Fruit fly (Drosophila melanogaster) whole organism, embryonic: Measurements from ENCODE around the gene CG13137.

ENCODE experiments used
- Ada2b ChIP-seq: fragments of 200-800 bp; sonication (Bioruptor generic); IDR thresholded peaks from 2 replicates; pipeline ENCODE4 v1.3.6; 2022; ENCODE audit warnings: missing biosample characterization, missing genetic modification characterization
- B-H2 ChIP-seq: fragments of 200-800 bp; sonication (Bioruptor generic); optimal IDR thresholded peaks from 2 replicates; lab custom pipeline; 2018; ENCODE audit warnings: missing biosample characterization, mild to moderate bottlenecking, missing genetic modification characterization
- Bgb ChIP-seq: fragments of 200-800 bp; sonication (Bioruptor generic); IDR thresholded peaks from 2 replicates; pipeline ENCODE4 v1.3.6; 2022; ENCODE audit warnings: missing biosample characterization, missing genetic modification characterization; ENCODE audit not compliant: partially characterized antibody
- CG10366 ChIP-seq: fragments of 200-800 bp; sonication (Bioruptor generic); IDR thresholded peaks from 2 replicates; pipeline ENCODE4 v1.3.6; 2022; ENCODE audit warnings: missing biosample characterization, missing genetic modification characterization
- CG10462 ChIP-seq: fragments of 200-800 bp; sonication (Bioruptor generic); optimal IDR thresholded peaks from 2 replicates; lab custom pipeline; 2016; ENCODE audit warnings: missing biosample characterization, missing genetic modification characterization
- CG12236 ChIP-seq: fragments of 200-800 bp; sonication (Bioruptor generic); optimal IDR thresholded peaks from 2 replicates; lab custom pipeline; 2016; ENCODE audit warnings: missing biosample characterization, missing genetic modification characterization
- CG12769 ChIP-seq: fragments of 200-800 bp; sonication (Bioruptor generic); optimal IDR thresholded peaks from 2 replicates; lab custom pipeline; 2019; ENCODE audit warnings: missing biosample characterization, mild to moderate bottlenecking, missing genetic modification characterization, moderate library complexity
- CG13624 ChIP-seq: fragments of 200-800 bp; sonication (Bioruptor generic); optimal IDR thresholded peaks from 2 replicates; lab custom pipeline; 2016; ENCODE audit warnings: missing biosample characterization, missing genetic modification characterization
- CG14667 ChIP-seq: fragments of 200-800 bp; sonication (Bioruptor generic); IDR thresholded peaks from 2 replicates; pipeline ENCODE4 v1.3.6; 2022; ENCODE audit warnings: missing biosample characterization, missing genetic modification characterization
- CG16863 ChIP-seq: fragments of 200-800 bp; sonication (Bioruptor generic); optimal IDR thresholded peaks from 3 replicates; lab custom pipeline; 2016; ENCODE audit warnings: missing biosample characterization, missing genetic modification characterization
- CG2202 ChIP-seq: fragments of 200-800 bp; sonication (Bioruptor generic); optimal IDR thresholded peaks from 2 replicates; lab custom pipeline; 2018; ENCODE audit warnings: missing biosample characterization, mild to moderate bottlenecking, missing genetic modification characterization
- CG30431 ChIP-seq: fragments of 200-800 bp; sonication (Bioruptor generic); optimal IDR thresholded peaks from 2 replicates; lab custom pipeline; 2017; ENCODE audit warnings: missing biosample characterization, missing genetic modification characterization
- CG31224 ChIP-seq: fragments of 200-800 bp; sonication (Bioruptor generic); IDR thresholded peaks from 2 replicates; pipeline ENCODE4 v1.3.6; 2022; ENCODE audit warnings: missing biosample characterization, missing genetic modification characterization
- CG31365 ChIP-seq: fragments of 200-800 bp; sonication (Bioruptor generic); optimal IDR thresholded peaks from 2 replicates; lab custom pipeline; 2018; ENCODE audit warnings: missing biosample characterization, mild to moderate bottlenecking, missing genetic modification characterization
- CG31388 ChIP-seq: fragments of 200-800 bp; sonication (Bioruptor generic); optimal IDR thresholded peaks from 2 replicates; lab custom pipeline; 2016; ENCODE audit warnings: missing biosample characterization, missing genetic modification characterization
- CG3995 ChIP-seq: fragments of 200-800 bp; sonication (Bioruptor generic); optimal IDR thresholded peaks from 3 replicates; lab custom pipeline; 2016; ENCODE audit warnings: missing biosample characterization, missing genetic modification characterization
- CG42726 ChIP-seq: fragments of 200-800 bp; sonication (Bioruptor generic); IDR thresholded peaks from 2 replicates; pipeline ENCODE4 v1.3.6; 2022; ENCODE audit warnings: missing biosample characterization, missing genetic modification characterization; ENCODE audit not compliant: partially characterized antibody
- CG4282 ChIP-seq: fragments of 200-800 bp; sonication (Bioruptor generic); optimal IDR thresholded peaks from 2 replicates; lab custom pipeline; 2016; ENCODE audit warnings: missing biosample characterization, missing genetic modification characterization
- CG6854 ChIP-seq: fragments of 200-800 bp; sonication (Bioruptor generic); optimal IDR thresholded peaks from 3 replicates; lab custom pipeline; 2017; ENCODE audit warnings: missing biosample characterization, mild to moderate bottlenecking, missing genetic modification characterization
- CG7987 ChIP-seq: fragments of 200-800 bp; sonication (Bioruptor generic); optimal IDR thresholded peaks from 2 replicates; lab custom pipeline; 2018; ENCODE audit warnings: missing biosample characterization, mild to moderate bottlenecking, missing genetic modification characterization, moderate library complexity
- Dref ChIP-seq: fragments of 200-800 bp; sonication (Bioruptor generic); IDR thresholded peaks from 2 replicates; pipeline ENCODE4 v1.3.6; 2022; ENCODE audit warnings: missing biosample characterization, missing genetic modification characterization
- Gsc ChIP-seq: fragments of 200-800 bp; sonication (Bioruptor generic); IDR thresholded peaks from 2 replicates; pipeline ENCODE4 v1.3.6; 2022; ENCODE audit warnings: missing biosample characterization, missing genetic modification characterization
- Max ChIP-seq: fragments of 200-800 bp; sonication (Bioruptor generic); optimal IDR thresholded peaks from 2 replicates; lab custom pipeline; 2016; ENCODE audit warnings: missing biosample characterization, mild to moderate bottlenecking, missing genetic modification characterization
- NK7.1 ChIP-seq: fragments of 200-800 bp; sonication (Bioruptor generic); optimal IDR thresholded peaks from 3 replicates; lab custom pipeline; 2016; ENCODE audit warnings: missing biosample characterization, missing genetic modification characterization
- Neu2 ChIP-seq: fragments of 200-800 bp; sonication (Bioruptor generic); optimal IDR thresholded peaks from 3 replicates; lab custom pipeline; 2016; ENCODE audit warnings: missing biosample characterization, missing genetic modification characterization, borderline replicate concordance
- Ptx1 ChIP-seq: fragments of 200-800 bp; sonication (Bioruptor generic); IDR thresholded peaks from 2 replicates; pipeline ENCODE4 v1.3.6; 2022; ENCODE audit warnings: missing biosample characterization, missing genetic modification characterization
- Sox102F ChIP-seq: fragments of 200-800 bp; sonication (Bioruptor generic); optimal IDR thresholded peaks from 2 replicates; lab custom pipeline; 2018; ENCODE audit warnings: missing biosample characterization, mild to moderate bottlenecking, missing genetic modification characterization, moderate library complexity
- Usf ChIP-seq: fragments of 200-800 bp; sonication (Bioruptor generic); optimal IDR thresholded peaks from 2 replicates; lab custom pipeline; 2017; ENCODE audit warnings: missing genotype, missing biosample characterization, missing genetic modification characterization
- ap ChIP-seq: fragments of 200-800 bp; sonication (Bioruptor generic); IDR thresholded peaks from 2 replicates; pipeline ENCODE4 v1.3.6; 2022; ENCODE audit warnings: missing biosample characterization, missing genetic modification characterization
- ase ChIP-seq: fragments of 200-800 bp; sonication (Bioruptor generic); IDR thresholded peaks from 3 replicates; pipeline ENCODE4 v1.3.6; 2022; ENCODE audit warnings: missing biosample characterization, missing genetic modification characterization
- bowl ChIP-seq: fragments of 200-800 bp; sonication (Bioruptor generic); IDR thresholded peaks from 2 replicates; pipeline ENCODE4 v1.3.6; 2022; ENCODE audit warnings: missing biosample characterization, missing genetic modification characterization
- corto ChIP-seq: fragments of 200-800 bp; sonication (Bioruptor generic); optimal IDR thresholded peaks from 2 replicates; lab custom pipeline; 2016; ENCODE audit warnings: missing biosample characterization, mild to moderate bottlenecking, missing genetic modification characterization, moderate library complexity
- crp ChIP-seq, 2 experiments: fragments of 200-800 bp; sonication (Bioruptor generic); optimal IDR thresholded peaks; 2 replicates in 1 of 2; 3 replicates in 1 of 2; lab custom pipeline; 2017; ENCODE audit warnings: missing biosample characterization in 2 of 2, missing genetic modification characterization in 2 of 2, mild to moderate bottlenecking in 1 of 2, moderate library complexity in 1 of 2
- dmrt99B ChIP-seq: fragments of 200-800 bp; sonication (Bioruptor generic); optimal IDR thresholded peaks from 2 replicates; lab custom pipeline; 2018; ENCODE audit warnings: missing biosample characterization, mild to moderate bottlenecking, missing genetic modification characterization, moderate library complexity
- dysf ChIP-seq: fragments of 200-800 bp; sonication (Bioruptor generic); IDR thresholded peaks from 3 replicates; pipeline ENCODE4 v1.3.6; 2022; ENCODE audit warnings: missing biosample characterization, missing genetic modification characterization
- esg ChIP-seq: fragments of 200-800 bp; sonication (Bioruptor generic); conservative IDR thresholded peaks from 2 replicates; pipeline ENCODE4 v1.3.6; 2022; ENCODE audit warnings: missing biosample characterization, missing genetic modification characterization
- gce ChIP-seq: fragments of 200-800 bp; sonication (Bioruptor generic); IDR thresholded peaks from 3 replicates; pipeline ENCODE4 v1.3.6; 2022; ENCODE audit warnings: missing biosample characterization, missing genetic modification characterization
- gro ChIP-seq: fragments of 200-800 bp; sonication (Bioruptor generic); optimal IDR thresholded peaks from 2 replicates; lab custom pipeline; 2016; ENCODE audit warnings: missing biosample characterization, missing genetic modification characterization
- gsb-n ChIP-seq: fragments of 200-800 bp; sonication (Bioruptor generic); optimal IDR thresholded peaks from 3 replicates; lab custom pipeline; 2018; ENCODE audit warnings: missing biosample characterization, mild to moderate bottlenecking, missing genetic modification characterization
- her ChIP-seq: fragments of 200-800 bp; sonication (Bioruptor generic); optimal IDR thresholded peaks from 2 replicates; lab custom pipeline; 2016; ENCODE audit warnings: missing biosample characterization, missing genetic modification characterization
- insv ChIP-seq, 2 experiments: fragments of 200-800 bp; sonication (Bioruptor generic); optimal IDR thresholded peaks; 3 replicates each; lab custom pipeline; 2016 to 2018; ENCODE audit warnings: missing biosample characterization in 2 of 2, missing genetic modification characterization in 2 of 2
- lola ChIP-seq, 3 experiments: fragments of >200 bp in 2 of 3; fragments of 200-800 bp in 1 of 3; sonication (Bioruptor generic) in 1 of 3; optimal IDR thresholded peaks; 2 replicates each; lab custom pipeline; 2017 to 2019; ENCODE audit warnings: missing biosample characterization in 3 of 3, missing genetic modification characterization in 3 of 3, mild to moderate bottlenecking in 1 of 3, moderate library complexity in 1 of 3
- nmo ChIP-seq: fragments of 200-800 bp; sonication (Bioruptor generic); optimal IDR thresholded peaks from 2 replicates; lab custom pipeline; 2018; ENCODE audit warnings: missing biosample characterization, mild to moderate bottlenecking, missing genetic modification characterization, moderate library complexity
- pho ChIP-seq: fragments of 200-800 bp; sonication (Bioruptor generic); optimal IDR thresholded peaks from 2 replicates; lab custom pipeline; 2016; ENCODE audit warnings: missing biosample characterization, missing genetic modification characterization
- phol ChIP-seq: fragments of 200-800 bp; sonication (Bioruptor generic); optimal IDR thresholded peaks from 3 replicates; lab custom pipeline; 2018; ENCODE audit warnings: missing biosample characterization, mild to moderate bottlenecking, missing genetic modification characterization, moderate library complexity
- pum ChIP-seq: fragments of 200-800 bp; sonication (Bioruptor generic); optimal IDR thresholded peaks from 2 replicates; lab custom pipeline; 2016; ENCODE audit warnings: missing biosample characterization, missing genetic modification characterization
- repo ChIP-seq: fragments of 200-800 bp; sonication (Bioruptor generic); optimal IDR thresholded peaks from 2 replicates; lab custom pipeline; 2016; ENCODE audit warnings: missing biosample characterization, missing genetic modification characterization
- sob ChIP-seq: fragments of 200-800 bp; sonication (Bioruptor generic); IDR thresholded peaks from 2 replicates; pipeline ENCODE4 v1.3.6; 2022; ENCODE audit warnings: missing biosample characterization, missing genetic modification characterization
- stwl ChIP-seq: fragments of 200-800 bp; sonication (Bioruptor generic); optimal IDR thresholded peaks from 3 replicates; lab custom pipeline; 2018; ENCODE audit warnings: missing biosample characterization, mild to moderate bottlenecking, missing genetic modification characterization, moderate library complexity
- tgo ChIP-seq: fragments of 200-800 bp; sonication (Bioruptor generic); IDR thresholded peaks from 3 replicates; pipeline ENCODE4 v1.3.6; 2022; ENCODE audit warnings: missing biosample characterization, missing genetic modification characterization
- ttk ChIP-seq: fragments of 200-800 bp; sonication (Bioruptor generic); IDR thresholded peaks from 2 replicates; pipeline ENCODE4 v2.1.2; 2022; ENCODE audit warnings: missing biosample characterization, missing genetic modification characterization

CG13137 gene

DNA sequence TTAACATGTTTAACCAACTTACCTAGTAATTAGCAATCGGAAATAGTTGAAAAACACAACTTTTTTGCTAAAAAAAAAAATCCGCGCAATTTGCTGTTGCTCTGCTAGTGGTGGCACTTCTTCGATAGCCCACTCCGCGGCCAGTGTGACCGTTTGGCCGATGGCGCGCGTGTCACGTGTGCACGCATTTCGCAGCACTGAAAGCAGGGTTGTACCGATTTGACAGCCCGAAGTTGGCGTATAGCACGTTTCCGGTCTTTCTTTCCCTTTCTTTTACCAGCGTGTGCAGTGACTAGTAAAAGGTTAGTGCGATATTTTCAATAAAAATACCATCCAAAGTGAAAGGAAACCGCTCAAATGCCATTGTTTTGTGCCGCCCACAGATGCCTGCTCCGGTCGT lies 28.3 kb downstream of the CG13137 start, which contains the start of the genes Ripalpha and RpL7 (continued):
- TF ChIP-seq gro (GFP tag; lab: Kevin White, UChicago) (peak; percentile 98), ase (GFP tag; lab: Robert Waterston, UW) (peak; percentile 94), ttk (GFP tag; lab: Robert Waterston, UW) (peak; percentile 96), CG31388 (GFP tag; lab: Kevin White, UChicago) (peak; percentile 81), nmo (GFP tag; lab: Kevin White, UChicago) (peak; percentile 95), Ptx1 (GFP tag; lab: Robert Waterston, UW) (peak; percentile 95), dmrt99B (tag; lab: Kevin White, UChicago) (peak; percentile 84), CG3995 (GFP tag; lab: Kevin White, UChicago) (peak; percentile 87), CG4282 (GFP tag; lab: Kevin White, UChicago) (peak; percentile 97), Max (GFP tag; lab: Kevin White, UChicago) (peak; percentile 99), CG16863 (GFP tag; lab: Kevin White, UChicago) (peak; percentile 96), Neu2 (GFP tag; lab: Kevin White, UChicago) (peak; percentile 84), pum (GFP tag; lab: Kevin White, UChicago) (peak; percentile 96), gce (peak; percentile 97), Sox102F (peak; percentile 87), NK7.1 (GFP tag; lab: Kevin White, UChicago) (peak; percentile 95), stwl (tag; lab: Kevin White, UChicago) (peak; percentile 98), Bgb (GFP tag; lab: Robert Waterston, UW) (peak; percentile 98), CG12769 (tag; lab: Kevin White, UChicago) (peak; percentile 98), CG10462 (GFP tag; lab: Kevin White, UChicago) (peak; percentile 94), Usf (GFP tag; lab: Kevin White, UChicago) (peak; percentile 97), crp (GFP tag; optimal IDR thresholded peaks at IDR 0.05; lab: Kevin White, UChicago) (peak in 1 of 2 experiments; percentile 77), insv (GFP tag; optimal IDR thresholded peaks at IDR 0.05; lab: Kevin White, UChicago) (peak in 1 of 2 experiments; percentile 87), CG42726 (GFP tag; lab: Robert Waterston, UW) (peak; percentile 99), tgo (GFP tag; lab: Robert Waterston, UW) (peak; percentile 92), CG10366 (GFP tag; lab: Robert Waterston, UW) (peak; percentile 96), dysf (GFP tag; lab: Robert Waterston, UW) (peak; percentile 96), CG12236 (GFP tag; lab: Kevin White, UChicago) (peak; percentile 98), ap (GFP tag; lab: Robert Waterston, UW) (peak; percentile 94), Dref (GFP tag; lab: Robert Waterston, UW) (peak; percentile 98), CG31224 (GFP tag; lab: Robert Waterston, UW) (peak; percentile 93), CG7987 (GFP tag; lab: Kevin White, UChicago) (peak; percentile 100), bowl (GFP tag; lab: Robert Waterston, UW) (peak; percentile 90), CG31365 (tag; lab: Kevin White, UChicago) (peak; percentile 89), lola (GFP tag; optimal IDR thresholded peaks at IDR 0.05; lab: Kevin White, UChicago) (peak in 1 of 3 experiments; percentile 78), Ada2b (GFP tag; lab: Robert Waterston, UW) (peak; percentile 86), her (GFP tag; lab: Kevin White, UChicago) (peak; percentile 97), Gsc (GFP tag; lab: Robert Waterston, UW) (no peak), B-H2 (peak; percentile 99), CG30431 (peak; percentile 97), esg (GFP tag; lab: Robert Waterston, UW) (peak; percentile 63), CG2202 (peak; percentile 95), CG14667 (GFP tag; lab: Robert Waterston, UW) (peak; percentile 88), phol (tag; lab: Kevin White, UChicago) (peak; percentile 97), gsb-n (tag; lab: Kevin White, UChicago) (peak; percentile 96), repo (peak; percentile 94), pho (GFP tag; lab: Kevin White, UChicago) (peak; percentile 98), CG6854 (GFP tag; lab: Kevin White, UChicago) (peak; percentile 92), corto (peak; percentile 85), sob (GFP tag; lab: Robert Waterston, UW) (peak; percentile 99), CG13624 (GFP tag; lab: Kevin White, UChicago) (peak; percentile 99)
